Worm (Caenorhabditis elegans) whole organism, mixed stage, embryonic: ENCODE results near the gene ccep-97.

Source experiments
- lsy-2 ChIP-seq: fragments of 150-350 bp; optimal IDR thresholded peaks from 2 replicates; lab custom pipeline; 2014; ENCODE audit warnings: missing biosample characterization, missing genetic modification characterization
- nhr-12 ChIP-seq: fragments of 150-350 bp; optimal IDR thresholded peaks from 2 replicates; lab custom pipeline; 2014; ENCODE audit warnings: missing biosample characterization, missing genetic modification characterization
- nhr-2 ChIP-seq: fragments of 150-350 bp; optimal IDR thresholded peaks from 2 replicates; lab custom pipeline; 2014; ENCODE audit warnings: missing biosample characterization, missing genetic modification characterization
- nhr-28 ChIP-seq: fragments of 150-350 bp; optimal IDR thresholded peaks from 2 replicates; lab custom pipeline; 2014; ENCODE audit warnings: missing biosample characterization, missing genetic modification characterization
- pha-4 ChIP-seq: fragments of 150-350 bp; optimal IDR thresholded peaks from 2 replicates; lab custom pipeline; 2018; ENCODE audit warnings: missing biosample characterization, missing genetic modification reagents, missing genetic modification characterization
- snpc-4 ChIP-seq: fragments of 150-350 bp; optimal IDR thresholded peaks from 2 replicates; lab custom pipeline; 2014; ENCODE audit warnings: missing biosample characterization, missing genetic modification characterization

DNA sequence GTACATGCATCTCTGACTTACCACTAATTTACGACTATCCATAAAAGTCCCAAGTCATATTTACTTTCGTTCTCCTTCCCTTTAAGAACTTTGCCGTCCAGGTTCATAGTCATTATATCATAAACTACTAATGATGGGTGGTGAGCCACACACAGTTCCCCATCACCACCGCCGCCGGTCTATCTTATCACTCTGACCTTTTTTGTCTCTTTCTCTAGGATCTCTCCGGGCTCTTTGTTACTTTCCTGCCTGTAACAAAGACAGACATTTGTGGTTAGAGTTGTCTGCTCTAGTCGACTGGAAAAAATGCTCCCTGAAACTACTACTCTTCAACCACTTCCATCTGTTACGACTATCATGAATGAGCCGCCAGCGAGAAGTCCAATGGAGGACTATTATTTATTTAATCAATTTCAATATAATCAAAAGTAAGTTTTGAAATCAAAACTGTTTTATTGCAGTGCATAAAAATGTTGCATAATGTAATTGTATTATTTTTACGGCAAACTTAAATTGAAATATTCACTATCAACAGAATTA lies 48.0 kb downstream of the ccep-97 start, which contains the start of gene elt-7:
- no peak for TF ChIP-seq nhr-12 (tag; lab: Kevin White, UChicago)
- no peak for TF ChIP-seq lsy-2 (tag; lab: Kevin White, UChicago)
- TF ChIP-seq pha-4 (tag; lab: Kevin White, UChicago) = no peak
- TF ChIP-seq nhr-28 (tag; lab: Kevin White, UChicago) = no peak
- TF ChIP-seq nhr-2 (tag; lab: Kevin White, UChicago) = no peak
- TF ChIP-seq snpc-4 = no peak
